Fruit fly (Drosophila melanogaster): ENCODE measurements around the gene CG15725.
A peak's percentile ranks its signal among the peaks of the same experiment; 100 is the strongest.

Gene CG15725

DNA sequence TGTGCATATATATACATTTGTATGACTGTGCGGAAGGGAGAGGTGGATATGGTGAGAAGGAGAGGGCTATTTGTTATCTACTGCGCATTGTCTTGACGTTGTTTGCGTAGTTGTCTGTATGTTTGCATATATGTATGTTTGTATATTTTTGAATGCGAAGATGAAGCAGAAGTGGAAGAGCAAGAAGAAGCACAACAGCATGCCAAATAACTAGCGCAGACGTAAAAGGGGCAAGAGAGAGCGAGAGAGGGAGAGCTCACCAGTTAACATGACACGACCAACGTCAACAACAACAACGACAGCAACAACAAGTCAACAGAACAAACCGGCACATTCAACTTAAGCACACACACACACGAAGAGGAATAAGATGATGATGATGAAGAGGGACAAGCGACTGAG, 46.1 kb downstream of the CG15725 start:
- no peak for TF ChIP-seq Myc (optimal IDR thresholded peaks at IDR 0.05)
- no peak for TF ChIP-seq h (optimal IDR thresholded peaks at IDR 0.05)
- peak; percentile 67 for TF ChIP-seq psq (optimal IDR thresholded peaks at IDR 0.05)
- no peak for TF ChIP-seq ttk (optimal IDR thresholded peaks at IDR 0.05)
- no peak for TF ChIP-seq insv (optimal IDR thresholded peaks at IDR 0.05)
- TF ChIP-seq Sin3A (optimal IDR thresholded peaks at IDR 0.05) = no peak

DNA sequence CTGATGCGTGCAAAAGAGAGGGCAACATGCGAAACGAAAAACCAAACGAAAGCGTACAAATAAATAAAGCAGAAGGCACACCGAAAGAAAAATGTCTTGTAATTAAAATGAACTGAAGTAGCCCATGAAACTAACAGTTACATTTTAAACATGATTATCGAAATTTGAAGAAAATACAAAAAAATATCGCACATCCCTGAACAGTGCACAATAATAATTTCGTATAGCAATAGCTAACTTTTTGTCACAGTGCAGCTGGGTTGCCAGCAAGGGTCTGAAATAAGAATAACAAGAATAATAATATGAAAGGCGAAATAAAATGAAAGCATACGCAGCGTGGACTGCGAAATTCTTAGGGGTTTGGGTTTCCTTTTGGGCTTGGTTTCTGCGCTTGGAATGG, 46.5 kb downstream of the CG15725 start:
- no peak for TF ChIP-seq Myc (optimal IDR thresholded peaks at IDR 0.05)
- TF ChIP-seq h (optimal IDR thresholded peaks at IDR 0.05) = no peak
- no peak for TF ChIP-seq Sin3A (optimal IDR thresholded peaks at IDR 0.05)
- peak; percentile 72 for TF ChIP-seq psq (optimal IDR thresholded peaks at IDR 0.05)
- no peak for TF ChIP-seq insv (optimal IDR thresholded peaks at IDR 0.05)
- TF ChIP-seq ttk (optimal IDR thresholded peaks at IDR 0.05) = no peak

DNA sequence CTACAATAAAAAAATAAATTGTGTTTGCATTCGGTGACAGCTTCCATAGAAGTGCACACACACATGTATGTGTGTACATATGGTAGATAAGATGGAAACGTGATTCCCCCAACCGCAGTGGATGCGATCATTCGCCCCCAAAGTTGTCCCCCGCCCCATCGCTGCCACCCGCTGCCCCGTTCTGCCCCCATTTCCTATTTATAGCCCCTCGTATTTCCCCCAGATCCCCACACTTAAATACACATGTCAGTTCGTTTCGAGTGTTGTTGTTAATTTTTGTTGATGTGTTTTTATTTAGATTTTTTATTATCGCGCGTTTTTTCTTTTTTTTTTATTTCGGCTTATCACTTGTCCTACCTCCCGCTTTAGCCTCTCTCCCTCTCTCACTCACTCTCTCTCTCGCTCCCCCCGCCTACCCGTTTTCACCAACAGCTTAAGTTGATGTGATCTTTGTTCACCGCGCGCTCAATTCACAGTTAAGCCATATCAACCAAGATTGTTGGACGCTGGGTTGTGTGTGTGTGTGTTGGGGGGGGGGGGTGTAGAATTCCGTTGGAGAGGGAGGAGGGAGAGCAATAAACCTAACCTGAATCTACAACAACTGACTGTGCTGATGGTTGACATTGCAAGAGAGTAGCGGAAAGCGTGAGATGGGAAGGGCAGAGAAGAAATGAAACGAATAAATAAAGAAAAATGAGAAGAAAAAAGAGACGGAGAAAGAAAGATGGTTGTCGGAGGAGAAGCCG, 48.1 kb downstream of the CG15725 start:
- peak; percentile 53 for TF ChIP-seq h (optimal IDR thresholded peaks at IDR 0.05)
- peak; percentile 55 for TF ChIP-seq insv (optimal IDR thresholded peaks at IDR 0.05)
- TF ChIP-seq psq (optimal IDR thresholded peaks at IDR 0.05) = peak; percentile 96
- TF ChIP-seq Sin3A (optimal IDR thresholded peaks at IDR 0.05) = no peak

DNA sequence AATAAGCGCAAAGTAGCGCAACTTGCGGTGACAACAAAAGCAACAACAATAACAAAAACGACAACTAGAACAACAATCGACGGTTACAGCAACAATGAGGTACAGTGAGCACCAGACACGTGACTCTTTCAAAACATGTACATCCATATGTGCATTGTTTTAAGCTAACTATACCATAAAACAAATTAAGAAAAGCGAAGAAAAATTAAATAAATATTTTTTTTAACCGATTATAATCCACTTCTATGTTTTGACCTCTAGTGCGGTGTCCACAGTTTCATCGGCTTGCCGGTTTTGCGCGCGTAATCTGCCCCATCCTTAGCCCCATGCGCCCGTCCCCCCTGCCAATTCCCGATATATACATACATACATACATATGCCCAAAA, 48.7 kb downstream of the CG15725 start:
- no peak for TF ChIP-seq insv (optimal IDR thresholded peaks at IDR 0.05)
- TF ChIP-seq psq (optimal IDR thresholded peaks at IDR 0.05) = peak; percentile 94

DNA sequence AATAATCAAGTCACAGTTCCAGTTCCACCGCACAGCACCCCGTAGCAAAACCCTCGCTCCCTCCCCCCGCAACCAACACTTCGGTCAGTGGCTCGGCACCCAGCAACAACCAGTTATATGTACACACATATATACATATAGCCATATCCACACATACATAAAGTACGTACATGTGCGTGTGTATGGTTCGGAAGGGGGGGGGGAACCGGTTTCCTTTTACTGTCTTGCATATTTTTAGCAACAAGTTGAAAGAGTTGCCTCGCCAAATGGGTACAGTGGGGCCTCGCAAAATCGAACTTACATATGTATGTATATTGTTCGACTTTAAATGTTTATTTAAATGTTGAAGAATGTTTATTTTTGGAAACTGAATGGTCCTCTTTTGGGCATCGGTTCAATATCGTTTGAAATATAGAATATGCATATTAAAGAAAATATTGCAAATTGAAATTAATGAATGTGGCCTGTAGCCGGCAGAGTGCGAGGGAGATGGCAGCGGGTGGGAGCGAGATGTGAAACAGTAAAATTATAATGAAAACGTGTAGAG, 49.4 kb downstream of the CG15725 start:
- TF ChIP-seq insv (optimal IDR thresholded peaks at IDR 0.05) (no peak), psq (optimal IDR thresholded peaks at IDR 0.05) (peak; percentile 29), h (optimal IDR thresholded peaks at IDR 0.05) (no peak)

DNA sequence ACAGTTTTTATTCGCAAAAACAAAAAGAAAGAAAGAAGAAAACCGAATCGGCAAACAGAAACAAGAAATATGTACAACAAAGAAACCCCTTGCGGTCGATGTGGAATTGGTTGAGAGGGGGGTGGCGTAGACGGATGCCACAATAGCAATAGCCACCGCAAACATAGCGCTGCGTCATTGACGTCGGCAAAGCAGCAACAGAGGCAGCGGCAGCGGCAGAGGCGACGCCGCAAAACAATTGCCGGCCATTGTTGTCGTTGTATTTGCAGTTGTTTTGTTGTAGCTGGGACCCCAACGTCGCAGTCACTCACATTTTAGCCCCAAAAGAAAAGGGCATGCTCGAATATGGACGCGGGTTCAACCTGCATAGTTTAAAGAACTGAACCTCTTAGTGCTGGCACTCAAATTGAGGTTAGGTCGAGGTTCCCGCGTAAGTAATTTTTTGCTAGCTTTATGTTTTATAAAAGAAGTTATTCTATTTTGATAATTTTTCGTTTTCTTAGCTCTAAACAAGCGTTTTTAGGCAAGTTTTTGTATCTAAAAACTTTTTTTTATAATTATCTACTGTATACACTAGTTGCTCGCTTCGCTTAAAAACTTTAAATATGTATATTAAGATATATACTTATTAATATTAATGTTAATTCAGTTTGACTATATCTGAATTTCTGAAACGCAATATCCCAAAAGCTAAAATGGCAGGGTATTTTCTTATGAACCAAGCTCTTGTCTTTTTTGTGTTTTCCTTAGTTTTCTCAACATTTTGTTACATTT, 50.1 kb downstream of the CG15725 start:
- TF ChIP-seq insv (optimal IDR thresholded peaks at IDR 0.05) (peak; percentile 66), psq (optimal IDR thresholded peaks at IDR 0.05) (no peak), h (optimal IDR thresholded peaks at IDR 0.05) (peak; percentile 89)

DNA sequence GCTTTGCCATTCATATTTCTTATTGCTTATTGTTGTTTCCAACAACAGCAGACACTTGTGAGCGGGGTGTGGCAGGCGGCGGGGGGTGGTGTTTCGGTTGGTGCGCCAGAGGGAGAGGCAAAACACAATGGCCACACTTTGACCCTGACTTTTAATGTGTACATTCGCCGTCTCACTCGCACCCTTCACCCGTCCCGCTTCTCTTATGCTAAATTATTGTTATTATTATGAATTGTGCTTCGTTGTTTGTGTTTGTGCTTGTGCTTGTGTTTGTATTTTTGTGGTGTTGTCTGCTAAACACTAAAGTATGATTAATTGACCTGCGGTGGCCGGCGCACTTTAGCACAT, 50.7 kb downstream of the CG15725 start:
- no peak for TF ChIP-seq ttk (optimal IDR thresholded peaks at IDR 0.05)
- TF ChIP-seq Myc (optimal IDR thresholded peaks at IDR 0.05) = no peak
- no peak for TF ChIP-seq insv (optimal IDR thresholded peaks at IDR 0.05)
- no peak for TF ChIP-seq Sin3A (optimal IDR thresholded peaks at IDR 0.05)
- TF ChIP-seq psq (optimal IDR thresholded peaks at IDR 0.05) = no peak
- no peak for TF ChIP-seq h (optimal IDR thresholded peaks at IDR 0.05)

DNA sequence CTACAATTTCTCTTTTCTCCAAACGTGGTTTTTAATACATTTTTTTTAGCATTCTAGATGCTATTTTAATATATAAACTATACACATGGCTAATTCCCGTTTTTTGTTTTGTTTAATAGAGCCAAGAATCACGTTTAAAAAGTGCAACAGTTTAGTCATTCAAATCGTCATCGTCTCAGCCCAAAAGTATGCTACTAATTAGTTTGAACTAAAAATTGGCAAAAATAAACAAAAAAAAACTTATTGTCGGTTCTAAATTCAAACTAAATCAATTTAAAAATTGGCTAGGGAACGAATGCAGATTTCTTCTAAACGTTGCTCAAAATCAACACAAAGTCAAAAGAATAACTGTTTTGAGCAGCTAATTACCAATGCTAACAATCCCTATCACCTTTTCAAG, 51.4 kb downstream of the CG15725 start:
- TF ChIP-seq Sin3A (optimal IDR thresholded peaks at IDR 0.05) (no peak), insv (optimal IDR thresholded peaks at IDR 0.05) (no peak), ttk (optimal IDR thresholded peaks at IDR 0.05) (no peak), psq (optimal IDR thresholded peaks at IDR 0.05) (no peak), h (optimal IDR thresholded peaks at IDR 0.05) (no peak), Myc (optimal IDR thresholded peaks at IDR 0.05) (no peak)

Data from Kc167 (cell line).